Worm (Caenorhabditis elegans) whole organism, young adult: ENCODE results near the gene F15G9.2.

Source experiments
- B0035.1 ChIP-seq: sonication (generic microtip); optimal IDR thresholded peaks from 2 replicates; lab custom pipeline; 2016; ENCODE audit warnings: missing genetic modification characterization, mild to moderate bottlenecking, missing compliant biosample characterization, missing genotype, missing genetic modification reagents
- B0261.1 ChIP-seq: sonication (generic microtip); optimal IDR thresholded peaks from 2 replicates; lab custom pipeline; 2016; ENCODE audit warnings: mild to moderate bottlenecking, missing genetic modification characterization, moderate library complexity, missing compliant biosample characterization
- D2030.7 ChIP-seq: fragments of 200-800 bp; sonication (Bioruptor generic); IDR thresholded peaks from 2 replicates; pipeline ENCODE4 v1.3.6; 2022; ENCODE audit warnings: missing genetic modification reagents, missing genetic modification characterization, missing compliant biosample characterization
- F10E7.11 ChIP-seq: sonication (generic microtip); optimal IDR thresholded peaks from 2 replicates; lab custom pipeline; 2017; ENCODE audit warnings: mild to moderate bottlenecking, missing genetic modification characterization, moderate library complexity, missing compliant biosample characterization
- F22D6.2 ChIP-seq: sonication (generic microtip); optimal IDR thresholded peaks from 2 replicates; lab custom pipeline; 2016; ENCODE audit warnings: mild to moderate bottlenecking, missing genetic modification characterization, missing compliant biosample characterization
- F39B2.1 ChIP-seq: fragments of 200-800 bp; sonication (Bioruptor generic); IDR thresholded peaks from 2 replicates; pipeline ENCODE4 v1.3.6; 2022; ENCODE audit warnings: missing genetic modification reagents, missing genetic modification characterization, missing compliant biosample characterization
- F52B5.7 ChIP-seq: sonication (generic microtip); optimal IDR thresholded peaks from 2 replicates; lab custom pipeline; 2016; ENCODE audit warnings: mild to moderate bottlenecking, missing genetic modification characterization, missing compliant biosample characterization
- K11D2.4 ChIP-seq: fragments of 200-800 bp; sonication (Bioruptor generic); IDR thresholded peaks from 2 replicates; pipeline ENCODE4 v1.3.6; 2022; ENCODE audit warnings: missing genetic modification reagents, missing genetic modification characterization, missing compliant biosample characterization
- T07F8.4 ChIP-seq: sonication (generic microtip); optimal IDR thresholded peaks from 2 replicates; lab custom pipeline; 2016; ENCODE audit warnings: mild to moderate bottlenecking, missing genetic modification characterization, moderate library complexity, missing compliant biosample characterization
- T26A5.8 ChIP-seq: sonication (generic microtip); optimal IDR thresholded peaks from 2 replicates; lab custom pipeline; 2016; ENCODE audit warnings: missing genetic modification characterization, missing compliant biosample characterization
- Y53F4B.3 ChIP-seq: fragments of 200-800 bp; sonication (Bioruptor generic); IDR thresholded peaks from 2 replicates; pipeline ENCODE4 v1.3.6; 2022; ENCODE audit warnings: missing genetic modification reagents, missing genetic modification characterization, missing compliant biosample characterization
- Y67H2A.10 ChIP-seq: fragments of 200-800 bp; sonication (Bioruptor generic); conservative IDR thresholded peaks from 2 replicates; pipeline ENCODE4 v1.3.6; 2022; ENCODE audit warnings: missing genetic modification reagents, missing genetic modification characterization, missing compliant biosample characterization
- Y95B8A.8 ChIP-seq: fragments of 200-800 bp; sonication (Bioruptor generic); IDR thresholded peaks from 2 replicates; pipeline ENCODE4 v1.3.6; 2022; ENCODE audit warnings: missing genetic modification reagents, missing genetic modification characterization, missing compliant biosample characterization
- ZK185.1 ChIP-seq: sonication (generic microtip); optimal IDR thresholded peaks from 2 replicates; lab custom pipeline; 2016; ENCODE audit warnings: mild to moderate bottlenecking, missing genetic modification characterization, missing compliant biosample characterization; ENCODE audit not compliant: poor library complexity, severe bottlenecking
- athp-1 ChIP-seq: sonication (generic microtip); optimal IDR thresholded peaks from 2 replicates; lab custom pipeline; 2017; ENCODE audit warnings: mild to moderate bottlenecking, missing genetic modification characterization, missing compliant biosample characterization
- attf-6 ChIP-seq: fragments of 200-800 bp; sonication (Bioruptor generic); IDR thresholded peaks from 2 replicates; pipeline ENCODE4 v1.3.6; 2022; ENCODE audit warnings: missing genetic modification reagents, missing genetic modification characterization, missing compliant biosample characterization
- bed-2 ChIP-seq: fragments of 200-800 bp; sonication (Bioruptor generic); IDR thresholded peaks from 2 replicates; pipeline ENCODE4 v1.3.6; 2022; ENCODE audit warnings: missing genetic modification reagents, missing genetic modification characterization, missing compliant biosample characterization
- ceh-27 ChIP-seq: fragments of 200-800 bp; sonication (Bioruptor generic); optimal IDR thresholded peaks from 2 replicates; lab custom pipeline; 2018; ENCODE audit warnings: mild to moderate bottlenecking, missing genetic modification characterization, moderate library complexity, missing compliant biosample characterization
- ceh-40 ChIP-seq: fragments of 200-800 bp; sonication (Bioruptor generic); IDR thresholded peaks from 2 replicates; pipeline ENCODE4 v1.3.6; 2022; ENCODE audit warnings: missing genetic modification characterization, missing compliant biosample characterization
- ceh-58 ChIP-seq: fragments of 200-800 bp; sonication (Bioruptor generic); IDR thresholded peaks from 2 replicates; pipeline ENCODE4 v1.3.6; 2022; ENCODE audit warnings: missing genetic modification characterization, missing compliant biosample characterization
- chd-7 ChIP-seq: sonication (generic microtip); optimal IDR thresholded peaks from 2 replicates; lab custom pipeline; 2016; ENCODE audit warnings: mild to moderate bottlenecking, missing genetic modification characterization, moderate library complexity, missing compliant biosample characterization
- egl-18 ChIP-seq: fragments of 200-800 bp; sonication (Bioruptor generic); IDR thresholded peaks from 2 replicates; pipeline ENCODE4 v1.3.6; 2022; ENCODE audit warnings: missing genetic modification reagents, missing genetic modification characterization, missing compliant biosample characterization
- ets-4 ChIP-seq: fragments of 200-800 bp; sonication (Bioruptor generic); optimal IDR thresholded peaks from 2 replicates; lab custom pipeline; 2018; ENCODE audit warnings: mild to moderate bottlenecking, missing genetic modification characterization, missing compliant biosample characterization
- gei-17 ChIP-seq: fragments of 200-800 bp; sonication (Bioruptor generic); optimal IDR thresholded peaks from 2 replicates; lab custom pipeline; 2018; ENCODE audit warnings: mild to moderate bottlenecking, missing genetic modification characterization, missing compliant biosample characterization
- hlh-26 ChIP-seq: fragments of 200-800 bp; sonication (Bioruptor generic); conservative IDR thresholded peaks from 2 replicates; pipeline ENCODE4 v1.3.6; 2022; ENCODE audit warnings: missing genetic modification reagents, missing genetic modification characterization, missing compliant biosample characterization
- hsf-1 ChIP-seq: fragments of 200-800 bp; sonication (Bioruptor generic); IDR thresholded peaks from 2 replicates; pipeline ENCODE4 v1.3.6; 2022; ENCODE audit warnings: missing genetic modification reagents, missing genetic modification characterization, missing compliant biosample characterization
- lag-1 ChIP-seq: fragments of 200-800 bp; sonication (Bioruptor generic); IDR thresholded peaks from 2 replicates; pipeline ENCODE4 v1.3.6; 2022; ENCODE audit warnings: missing genetic modification reagents, missing genetic modification characterization, missing compliant biosample characterization
- let-526 ChIP-seq: fragments of 200-800 bp; sonication (Bioruptor generic); IDR thresholded peaks from 2 replicates; pipeline ENCODE4 v1.3.6; 2022; ENCODE audit warnings: missing genetic modification reagents, missing genetic modification characterization, missing compliant biosample characterization
- lin-54 ChIP-seq: fragments of 200-800 bp; sonication (Bioruptor generic); optimal IDR thresholded peaks from 2 replicates; lab custom pipeline; 2018; ENCODE audit warnings: mild to moderate bottlenecking, missing genetic modification characterization, missing compliant biosample characterization
- madf-8 ChIP-seq: fragments of 200-800 bp; sonication (Bioruptor generic); conservative IDR thresholded peaks from 2 replicates; pipeline ENCODE4 v1.3.6; 2022; ENCODE audit warnings: missing genetic modification reagents, missing genetic modification characterization, missing compliant biosample characterization
- mes-4 ChIP-seq: sonication (generic microtip); optimal IDR thresholded peaks from 2 replicates; lab custom pipeline; 2016; ENCODE audit warnings: missing genotype, missing genetic modification characterization, missing compliant biosample characterization
- mxl-1 ChIP-seq: sonication (generic microtip); optimal IDR thresholded peaks from 2 replicates; lab custom pipeline; 2016; ENCODE audit warnings: missing genetic modification characterization, missing compliant biosample characterization
- nhr-120 ChIP-seq: fragments of 200-800 bp; sonication (Bioruptor generic); IDR thresholded peaks from 2 replicates; pipeline ENCODE4 v1.3.6; 2022; ENCODE audit warnings: missing genetic modification characterization, missing compliant biosample characterization
- pha-4 ChIP-seq: fragments of 150-350 bp; sonication (generic microtip); optimal IDR thresholded peaks from 2 replicates; lab custom pipeline; 2014; ENCODE audit warnings: missing biosample characterization, missing genetic modification reagents, missing genetic modification characterization
- rec-8 ChIP-seq, 2 experiments: sonication (generic microtip); optimal IDR thresholded peaks; 2 replicates each; lab custom pipeline; 2016; ENCODE audit warnings: mild to moderate bottlenecking in 2 of 2, missing genetic modification characterization in 2 of 2, missing genetic modification reagents in 2 of 2, missing genotype in 2 of 2, missing biosample characterization in 1 of 2, missing compliant biosample characterization in 1 of 2, moderate library complexity in 1 of 2
- rpc-1 ChIP-seq, 2 experiments: fragments of 150-350 bp in 1 of 2; sonication (generic microtip) in 1 of 2; optimal IDR thresholded peaks; 2 replicates each; lab custom pipeline; 2014 to 2018; ENCODE audit warnings: missing biosample characterization in 1 of 2, missing genetic modification characterization in 1 of 2, missing genetic modification reagents in 1 of 2, missing genotype in 1 of 2
- sdz-38 ChIP-seq: sonication (generic microtip); optimal IDR thresholded peaks from 2 replicates; lab custom pipeline; 2016; ENCODE audit warnings: missing genotype, missing genetic modification characterization, missing compliant biosample characterization
- sea-2 ChIP-seq: fragments of 200-800 bp; sonication (Bioruptor generic); IDR thresholded peaks from 2 replicates; pipeline ENCODE4 v1.3.6; 2022; ENCODE audit warnings: missing genetic modification characterization, missing compliant biosample characterization
- snpc-1.3 ChIP-seq: sonication (generic microtip); optimal IDR thresholded peaks from 2 replicates; lab custom pipeline; 2017; ENCODE audit warnings: missing genetic modification characterization, mild to moderate bottlenecking, missing compliant biosample characterization, antibody characterized with exemption, moderate library complexity, missing genotype, missing genetic modification reagents; ENCODE audit not compliant: insufficient read depth
- snpc-4 ChIP-seq, 5 experiments: fragments of 150-350 bp in 1 of 5; sonication (generic microtip) in 4 of 5; optimal IDR thresholded peaks; 2 replicates each; lab custom pipeline; 2014 to 2018; ENCODE audit warnings: missing genetic modification characterization in 5 of 5, missing biosample characterization in 3 of 5, antibody characterized with exemption in 2 of 5, mild to moderate bottlenecking in 2 of 5, missing compliant biosample characterization in 2 of 5, missing genotype in 2 of 5, moderate library complexity in 2 of 5, missing genetic modification reagents in 1 of 5
- somi-1 ChIP-seq: fragments of 200-800 bp; sonication (Bioruptor generic); optimal IDR thresholded peaks from 2 replicates; lab custom pipeline; 2018; ENCODE audit warnings: mild to moderate bottlenecking, missing genetic modification characterization, missing compliant biosample characterization
- sptf-2 ChIP-seq: fragments of 200-800 bp; sonication (Bioruptor generic); optimal IDR thresholded peaks from 2 replicates; lab custom pipeline; 2018; ENCODE audit warnings: mild to moderate bottlenecking, missing genetic modification characterization, missing compliant biosample characterization
- tbx-9 ChIP-seq: sonication (generic microtip); optimal IDR thresholded peaks from 2 replicates; lab custom pipeline; 2016; ENCODE audit warnings: borderline replicate concordance, missing genetic modification characterization, inconsistent platforms, missing compliant biosample characterization
- zim-3 ChIP-seq: sonication (generic microtip); optimal IDR thresholded peaks from 2 replicates; lab custom pipeline; 2017; ENCODE audit warnings: mild to moderate bottlenecking, missing genetic modification characterization, moderate library complexity, missing compliant biosample characterization
- ztf-25 ChIP-seq: fragments of 200-800 bp; sonication (Bioruptor generic); IDR thresholded peaks from 2 replicates; pipeline ENCODE4 v1.3.6; 2022; ENCODE audit warnings: missing genetic modification reagents, missing genetic modification characterization, missing compliant biosample characterization

F15G9.2 gene

ce11 chrX:9743513-9743914, 30.0 kb upstream of the F15G9.2 start (continued):
- TF ChIP-seq attf-6 (peak; percentile 86), F52B5.7 (tag; lab: Kevin White, UChicago) (peak; percentile 98), Y95B8A.8 (GFP tag; lab: Robert Waterston, UW) (peak; percentile 92), lin-54 (peak; percentile 79), ztf-25 (GFP tag; lab: Robert Waterston, UW) (peak; percentile 97), madf-8 (GFP tag; lab: Robert Waterston, UW) (peak; percentile 33; the same call in 1 of the 2 replicates), Y53F4B.3 (GFP tag; lab: Robert Waterston, UW) (peak; percentile 90), lag-1 (GFP tag; lab: Robert Waterston, UW) (peak; percentile 93), sptf-2 (GFP tag; lab: Kevin White, UChicago) (peak; percentile 98), hlh-26 (peak; percentile 52; the same call in 1 of the 2 replicates), F22D6.2 (tag; lab: Kevin White, UChicago) (peak; percentile 57), B0035.1 (tag; lab: Kevin White, UChicago) (peak; percentile 85), ZK185.1 (tag; lab: Kevin White, UChicago) (peak; percentile 97), bed-2 (GFP tag; lab: Robert Waterston, UW) (peak; percentile 78), rec-8 (tag; optimal IDR thresholded peaks at IDR 0.05; lab: Kevin White, UChicago) (peak; percentile 95 to 98), rpc-1 (optimal IDR thresholded peaks at IDR 0.05; lab: Kevin White, UChicago) (peak; percentile 99), rpc-1 (tag; optimal IDR thresholded peaks at IDR 0.05; lab: Kevin White, UChicago) (peak; percentile 99), ceh-40 (GFP tag; lab: Robert Waterston, UW) (peak; percentile 89), T07F8.4 (tag; lab: Kevin White, UChicago) (peak; percentile 94), nhr-120 (GFP tag; lab: Robert Waterston, UW) (peak; percentile 98), egl-18 (GFP tag; lab: Robert Waterston, UW) (peak; percentile 89), gei-17 (GFP tag; lab: Kevin White, UChicago) (peak; percentile 89), F10E7.11 (peak; percentile 93)

- no peak for TF ChIP-seq mes-4 (tag; lab: Kevin White, UChicago)
- TF ChIP-seq snpc-4 (GFP tag; optimal IDR thresholded peaks at IDR 0.05; lab: Kevin White, UChicago) = no peak
- TF ChIP-seq snpc-4 (tag; optimal IDR thresholded peaks at IDR 0.05; lab: Kevin White, UChicago) = no peak
- TF ChIP-seq somi-1 (GFP tag; lab: Kevin White, UChicago) = no peak
- TF ChIP-seq D2030.7 (GFP tag; lab: Robert Waterston, UW) = no peak
- no peak for TF ChIP-seq T26A5.8 (tag; lab: Kevin White, UChicago)
- TF ChIP-seq pha-4 (tag; lab: Kevin White, UChicago) = no peak
- no peak for TF ChIP-seq zim-3 (tag; lab: Kevin White, UChicago)
- no peak for TF ChIP-seq Y67H2A.10
- no peak for TF ChIP-seq egl-18 (GFP tag; lab: Robert Waterston, UW)
- no peak for TF ChIP-seq athp-1 (tag; lab: Kevin White, UChicago)
- TF ChIP-seq hlh-26 = no peak
These were observed 28.5 kb upstream of the F15G9.2 start for ce11 chrX:9742058-9742457.

ce11 chrX:9737730-9738129, 24.2 kb upstream of the F15G9.2 start, which contains the start of gene F15G9.5:
Gene F15G9.5 (minus strand): TSS chrX:9737888.
- no peak for TF ChIP-seq mxl-1 (tag; lab: Kevin White, UChicago)
- TF ChIP-seq sdz-38 (tag; lab: Kevin White, UChicago) = no peak
- no peak for TF ChIP-seq F39B2.1 (GFP tag; lab: Robert Waterston, UW)
- TF ChIP-seq somi-1 (GFP tag; lab: Kevin White, UChicago) = no peak
- no peak for TF ChIP-seq snpc-1.3
- peak; percentile 14 for TF ChIP-seq chd-7 (tag; lab: Kevin White, UChicago)
- TF ChIP-seq madf-8 (GFP tag; lab: Robert Waterston, UW) = no peak
- TF ChIP-seq hsf-1 (GFP tag; lab: Robert Waterston, UW) = no peak
- TF ChIP-seq let-526 (GFP tag; lab: Robert Waterston, UW) = no peak
- TF ChIP-seq sea-2 (GFP tag; lab: Robert Waterston, UW) = no peak
- TF ChIP-seq ceh-27 (GFP tag; lab: Kevin White, UChicago) = peak; percentile 29
- TF ChIP-seq Y95B8A.8 (GFP tag; lab: Robert Waterston, UW) = no peak
- TF ChIP-seq B0261.1 (tag; lab: Kevin White, UChicago) = no peak
- TF ChIP-seq K11D2.4 (GFP tag; lab: Robert Waterston, UW) = 0 out of 2 replicates have a peak, but pooled peaks have one; percentile 24
- no peak for TF ChIP-seq tbx-9 (tag; lab: Kevin White, UChicago)
- no peak for TF ChIP-seq ceh-58 (GFP tag; lab: Robert Waterston, UW)
- no peak for TF ChIP-seq gei-17 (GFP tag; lab: Kevin White, UChicago)
- no peak for TF ChIP-seq ets-4 (GFP tag; lab: Kevin White, UChicago)
